Worm (Caenorhabditis elegans): ENCODE data around the gene unc-50.

Gene unc-50

DNA sequence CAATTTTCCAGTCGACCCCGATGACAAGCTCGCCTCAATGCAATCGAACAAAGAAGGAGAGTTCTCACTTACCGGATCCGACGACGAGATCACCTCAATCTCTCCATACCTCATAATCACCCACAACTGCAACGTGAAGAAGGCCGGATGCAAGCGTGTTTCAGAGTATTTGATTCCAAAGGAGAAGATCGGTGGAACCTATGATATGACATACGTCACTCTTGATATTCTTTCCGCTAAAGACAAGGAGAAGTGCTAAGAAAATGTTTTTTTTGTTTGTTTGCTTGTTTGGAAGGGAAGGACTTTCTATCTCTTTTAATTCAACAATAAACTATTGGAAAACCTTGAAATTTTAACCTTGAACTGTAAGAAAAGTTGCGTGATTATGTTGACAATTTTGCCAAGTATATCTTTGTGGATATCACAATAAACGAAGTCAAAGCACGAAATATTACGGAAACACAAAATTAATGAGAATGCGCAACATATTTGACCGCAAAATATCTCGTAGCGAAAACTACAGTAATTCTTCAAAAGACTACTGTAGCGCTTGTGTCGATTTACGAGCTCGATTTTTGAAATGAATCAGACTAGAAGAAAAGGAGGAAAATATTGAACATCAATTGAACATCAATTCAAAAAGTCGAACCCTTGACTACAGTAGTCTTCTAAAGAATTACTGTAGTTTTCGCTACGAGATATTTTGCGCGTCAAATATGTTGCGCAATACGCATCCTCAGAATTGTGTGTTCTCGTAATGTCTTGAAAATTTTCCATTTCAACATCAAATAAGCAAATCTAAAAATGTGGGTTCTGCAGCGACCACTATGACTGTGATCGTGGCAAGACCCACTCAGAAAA lies 21.3 kb upstream of the unc-50 start (continued):
- peak; percentile 12; the same call in 1 of the 2 replicates for TF ChIP-seq grh-1 (GFP tag; IDR thresholded peaks at IDR 0.05)
- TF ChIP-seq blmp-1 (tag; optimal IDR thresholded peaks at IDR 0.05): peak; percentile 25
- no peak for TF ChIP-seq rnt-1 (tag; optimal IDR thresholded peaks at IDR 0.05)
- TF ChIP-seq mep-1 (tag; optimal IDR thresholded peaks at IDR 0.05): no peak
- peak; percentile 26 for TF ChIP-seq nhr-47 (tag; optimal IDR thresholded peaks at IDR 0.05)
- no peak for TF ChIP-seq ztf-4 (tag; optimal IDR thresholded peaks at IDR 0.05)
- no peak for TF ChIP-seq lir-3 (tag; optimal IDR thresholded peaks at IDR 0.05; ENCODE audit: poor library complexity)
- peak; percentile 37 for TF ChIP-seq nhr-71 (tag; optimal IDR thresholded peaks at IDR 0.05)
- no peak for TF ChIP-seq nhr-11 (tag; optimal IDR thresholded peaks at IDR 0.05)

DNA sequence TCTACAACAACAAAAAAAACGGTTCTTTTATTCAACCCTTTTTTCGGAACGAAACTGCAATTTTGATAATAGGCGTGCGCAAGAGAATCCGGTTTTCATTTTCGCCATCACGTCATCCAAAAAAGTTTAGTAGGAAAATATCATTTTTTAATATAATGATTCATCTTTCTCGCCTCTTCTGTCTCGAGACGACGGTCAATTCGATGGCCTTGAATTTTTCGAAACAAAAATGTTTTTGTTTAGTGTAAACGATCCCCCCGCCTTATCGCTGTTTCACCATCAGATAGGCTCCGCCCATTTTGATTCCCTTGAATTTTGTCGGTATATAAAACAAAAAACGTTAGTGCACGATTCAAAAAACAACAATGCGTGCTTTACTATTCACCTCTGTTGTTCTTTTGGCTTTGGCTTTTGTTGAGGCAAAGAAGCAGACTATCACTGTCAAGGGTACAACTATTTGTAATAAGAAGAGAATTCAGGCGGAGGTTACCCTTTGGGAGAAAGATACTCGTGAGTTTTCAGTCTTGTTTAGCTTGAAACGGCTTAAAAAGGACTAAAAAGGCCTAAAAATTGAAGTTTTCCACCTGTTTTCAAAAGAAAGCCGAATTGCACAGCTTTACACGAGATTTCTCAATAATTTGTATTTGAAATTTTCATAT lies 19.7 kb upstream of the unc-50 start, which contains the start of gene ttr-15:
ttr-15 (plus strand) TSS at position 340 of the 659 bp plus-strand sequence.
- no peak for TF ChIP-seq efl-3 (GFP tag; optimal IDR thresholded peaks at IDR 0.05)
- TF ChIP-seq mdl-1 (tag; optimal IDR thresholded peaks at IDR 0.05): no peak
- TF ChIP-seq Y116A8C.19 (tag; optimal IDR thresholded peaks at IDR 0.05; ENCODE audit: borderline replicate concordance): no peak
- peak; percentile 63 for TF ChIP-seq nhr-20 (tag; optimal IDR thresholded peaks at IDR 0.05)
- TF ChIP-seq lin-39 (tag; optimal IDR thresholded peaks at IDR 0.05): no peak
- no peak for TF ChIP-seq unc-130 (tag; optimal IDR thresholded peaks at IDR 0.05)
- TF ChIP-seq ztf-4 (tag; optimal IDR thresholded peaks at IDR 0.05): no peak
- no peak for TF ChIP-seq sup-37 (GFP tag; optimal IDR thresholded peaks at IDR 0.05)
- TF ChIP-seq nhr-85 (tag): peak; percentile 96
- TF ChIP-seq sptf-1 (tag; optimal IDR thresholded peaks at IDR 0.05): no peak
- peak; percentile 60 for TF ChIP-seq nhr-71 (tag; optimal IDR thresholded peaks at IDR 0.05)
- TF ChIP-seq efl-1 (optimal IDR thresholded peaks at IDR 0.05): peak in 1 of 2 experiments; percentile 12
- TF ChIP-seq efl-1 (GFP tag; optimal IDR thresholded peaks at IDR 0.05 in 1 of 2): peak in 1 of 2 experiments; percentile 92
- TF ChIP-seq nhr-77 (tag; optimal IDR thresholded peaks at IDR 0.05): no peak
- TF ChIP-seq nhr-28 (tag; optimal IDR thresholded peaks at IDR 0.05): no peak
- TF ChIP-seq lin-13 (GFP tag; optimal IDR thresholded peaks at IDR 0.05): no peak
- TF ChIP-seq pag-3 (tag; optimal IDR thresholded peaks at IDR 0.05; ENCODE audit: borderline replicate concordance, insufficient read depth): no peak
- peak; percentile 11 for TF ChIP-seq nhr-47 (tag; optimal IDR thresholded peaks at IDR 0.05)
- no peak for TF ChIP-seq nhr-76 (tag; optimal IDR thresholded peaks at IDR 0.05)
- no peak for TF ChIP-seq nhr-12 (tag; optimal IDR thresholded peaks at IDR 0.05)
- TF ChIP-seq ces-1 (GFP tag; optimal IDR thresholded peaks at IDR 0.05): no peak
- TF ChIP-seq alr-1 (tag; optimal IDR thresholded peaks at IDR 0.05; ENCODE audit: borderline replicate concordance): no peak
- no peak for TF ChIP-seq sox-4 (tag; optimal IDR thresholded peaks at IDR 0.05)
- no peak for TF ChIP-seq snpc-4 (tag; optimal IDR thresholded peaks at IDR 0.05)
- no peak; the same call in 1 of the 2 replicates for TF ChIP-seq nhr-19 (GFP tag; conservative IDR thresholded peaks at IDR 0.05)
- no peak for TF ChIP-seq lin-15B (tag; optimal IDR thresholded peaks at IDR 0.05)
- TF ChIP-seq pax-3 (tag; optimal IDR thresholded peaks at IDR 0.05): no peak
- peak in 1 of 2 experiments; percentile 12 for TF ChIP-seq lin-35 (GFP tag; optimal IDR thresholded peaks at IDR 0.05)
- TF ChIP-seq C04F5.9 (tag; optimal IDR thresholded peaks at IDR 0.05): no peak
- no peak for TF ChIP-seq hlh-4 (tag; optimal IDR thresholded peaks at IDR 0.05)
- TF ChIP-seq mep-1 (tag; optimal IDR thresholded peaks at IDR 0.05): peak; percentile 41
- TF ChIP-seq fos-1 (tag; optimal IDR thresholded peaks at IDR 0.05): peak; percentile 13
- no peak for TF ChIP-seq jun-1 (tag; optimal IDR thresholded peaks at IDR 0.05)
- TF ChIP-seq irx-1 (tag; optimal IDR thresholded peaks at IDR 0.05): peak; percentile 26
- peak; percentile 36 for TF ChIP-seq snu-23 (GFP tag; optimal IDR thresholded peaks at IDR 0.05)
- TF ChIP-seq ceh-82 (tag; optimal IDR thresholded peaks at IDR 0.05): no peak
- TF ChIP-seq ceh-88 (GFP tag; IDR thresholded peaks at IDR 0.05): no peak
- peak; percentile 44 for TF ChIP-seq ama-1 (optimal IDR thresholded peaks at IDR 0.05)
- no peak for TF ChIP-seq dpl-1 (GFP tag; optimal IDR thresholded peaks at IDR 0.05)
- peak; percentile 65 for TF ChIP-seq blmp-1 (tag; optimal IDR thresholded peaks at IDR 0.05)
- TF ChIP-seq unc-30 (tag; optimal IDR thresholded peaks at IDR 0.05): no peak
- TF ChIP-seq lsy-2 (tag; optimal IDR thresholded peaks at IDR 0.05): peak in 1 of 2 experiments; percentile 21
- TF ChIP-seq fkh-10 (GFP tag; optimal IDR thresholded peaks at IDR 0.05): no peak
- TF ChIP-seq C34B4.2 (tag; optimal IDR thresholded peaks at IDR 0.05): no peak

All from whole organism, L1 larva.